Worm (Caenorhabditis elegans) whole organism, young adult: ENCODE results near the gene far-7.
A peak's percentile ranks its signal among the peaks of the same experiment; 100 is the strongest.

Source experiments
- B0019.2 ChIP-seq: fragments of 200-800 bp; sonication (Bioruptor generic); conservative IDR thresholded peaks from 2 replicates; pipeline ENCODE4 v1.3.6; 2022; ENCODE audit warnings: missing genetic modification reagents, missing genetic modification characterization, missing compliant biosample characterization
- B0035.1 ChIP-seq: sonication (generic microtip); optimal IDR thresholded peaks from 2 replicates; lab custom pipeline; 2016; ENCODE audit warnings: missing genetic modification characterization, mild to moderate bottlenecking, missing compliant biosample characterization, missing genotype, missing genetic modification reagents
- F33H1.4 ChIP-seq: fragments of 200-800 bp; sonication (Bioruptor generic); IDR thresholded peaks from 2 replicates; pipeline ENCODE4 v1.3.6; 2022; ENCODE audit warnings: missing genetic modification reagents, missing genetic modification characterization, missing compliant biosample characterization
- F55B11.4 ChIP-seq: sonication (generic microtip); optimal IDR thresholded peaks from 2 replicates; lab custom pipeline; 2016; ENCODE audit warnings: missing compliant biosample characterization, missing genetic modification characterization, borderline replicate concordance; ENCODE audit not compliant: insufficient read depth
- F57C9.4 ChIP-seq: sonication (generic microtip); optimal IDR thresholded peaks from 2 replicates; lab custom pipeline; 2017; ENCODE audit warnings: mild to moderate bottlenecking, missing genetic modification characterization, missing compliant biosample characterization
- K12H6.12 ChIP-seq: fragments of 200-800 bp; sonication (Bioruptor generic); optimal IDR thresholded peaks from 2 replicates; lab custom pipeline; 2018; ENCODE audit warnings: mild to moderate bottlenecking, missing genetic modification characterization, missing compliant biosample characterization
- Y53F4B.3 ChIP-seq: fragments of 200-800 bp; sonication (Bioruptor generic); IDR thresholded peaks from 2 replicates; pipeline ENCODE4 v1.3.6; 2022; ENCODE audit warnings: missing genetic modification reagents, missing genetic modification characterization, missing compliant biosample characterization
- Y53G8AR.9 ChIP-seq: fragments of 200-800 bp; sonication (Bioruptor generic); conservative IDR thresholded peaks from 2 replicates; pipeline ENCODE4 v1.3.6; 2022; ENCODE audit warnings: missing genetic modification reagents, missing genetic modification characterization, missing compliant biosample characterization
- ama-1 ChIP-seq, 3 experiments: fragments of 150-350 bp in 1 of 3; sonication (generic microtip) in 2 of 3; optimal IDR thresholded peaks; 2 replicates each; lab custom pipeline; 2014 to 2018; ENCODE audit warnings: missing biosample characterization in 2 of 3, missing genetic modification characterization in 2 of 3, missing genetic modification reagents in 2 of 3
- aptf-3 ChIP-seq: fragments of 200-800 bp; sonication (Bioruptor generic); IDR thresholded peaks from 2 replicates; pipeline ENCODE4 v1.3.6; 2022; ENCODE audit warnings: missing genetic modification characterization, missing compliant biosample characterization
- athp-1 ChIP-seq: sonication (generic microtip); optimal IDR thresholded peaks from 2 replicates; lab custom pipeline; 2017; ENCODE audit warnings: mild to moderate bottlenecking, missing genetic modification characterization, missing compliant biosample characterization
- attf-6 ChIP-seq: fragments of 200-800 bp; sonication (Bioruptor generic); IDR thresholded peaks from 2 replicates; pipeline ENCODE4 v1.3.6; 2022; ENCODE audit warnings: missing genetic modification reagents, missing genetic modification characterization, missing compliant biosample characterization
- bed-1 ChIP-seq: fragments of 200-800 bp; sonication (Bioruptor generic); IDR thresholded peaks from 2 replicates; pipeline ENCODE4 v1.3.6; 2022; ENCODE audit warnings: missing genetic modification reagents, missing genetic modification characterization, missing compliant biosample characterization
- bed-2 ChIP-seq: fragments of 200-800 bp; sonication (Bioruptor generic); IDR thresholded peaks from 2 replicates; pipeline ENCODE4 v1.3.6; 2022; ENCODE audit warnings: missing genetic modification reagents, missing genetic modification characterization, missing compliant biosample characterization
- cebp-1 ChIP-seq, 2 experiments: fragments of 200-800 bp in 1 of 2; sonication (Bioruptor generic) in 1 of 2; sonication (generic microtip) in 1 of 2; IDR thresholded peaks in 1 of 2; optimal IDR thresholded peaks in 1 of 2; 2 replicates each; pipeline versions ENCODE4 v1.3.6 to Lab custom; 2017 to 2022; ENCODE audit warnings: missing compliant biosample characterization in 2 of 2, missing genetic modification characterization in 2 of 2, mild to moderate bottlenecking in 1 of 2, missing genetic modification reagents in 1 of 2, moderate library complexity in 1 of 2
- cebp-2 ChIP-seq: fragments of 200-800 bp; sonication (Bioruptor generic); IDR thresholded peaks from 2 replicates; pipeline ENCODE4 v1.3.6; 2022; ENCODE audit warnings: missing genetic modification characterization, missing compliant biosample characterization
- ceh-40 ChIP-seq: fragments of 200-800 bp; sonication (Bioruptor generic); IDR thresholded peaks from 2 replicates; pipeline ENCODE4 v1.3.6; 2022; ENCODE audit warnings: missing genetic modification characterization, missing compliant biosample characterization
- chd-7 ChIP-seq: sonication (generic microtip); optimal IDR thresholded peaks from 2 replicates; lab custom pipeline; 2016; ENCODE audit warnings: mild to moderate bottlenecking, missing genetic modification characterization, moderate library complexity, missing compliant biosample characterization
- dox-1 ChIP-seq: fragments of 200-800 bp; sonication (Bioruptor generic); IDR thresholded peaks from 2 replicates; pipeline ENCODE4 v1.3.6; 2022; ENCODE audit warnings: missing genetic modification reagents, missing genetic modification characterization, missing compliant biosample characterization
- efl-1 ChIP-seq: fragments of 150-350 bp; optimal IDR thresholded peaks from 2 replicates; lab custom pipeline; 2014; ENCODE audit warnings: missing biosample characterization, missing genetic modification reagents, missing genetic modification characterization
- ekl-4 ChIP-seq: fragments of 200-800 bp; sonication (Bioruptor generic); IDR thresholded peaks from 2 replicates; pipeline ENCODE4 v1.3.6; 2022; ENCODE audit warnings: missing genetic modification reagents, missing genetic modification characterization, missing compliant biosample characterization
- hmg-1.2 ChIP-seq: fragments of 200-800 bp; sonication (Bioruptor generic); IDR thresholded peaks from 2 replicates; pipeline ENCODE4 v1.3.6; 2022; ENCODE audit warnings: missing genetic modification reagents, missing genetic modification characterization, missing compliant biosample characterization
- let-607 ChIP-seq, 2 experiments: fragments of 200-800 bp in 1 of 2; sonication (Bioruptor generic) in 1 of 2; sonication (generic microtip) in 1 of 2; optimal IDR thresholded peaks; 2 replicates each; lab custom pipeline; 2016 to 2018; ENCODE audit warnings: mild to moderate bottlenecking in 2 of 2, missing compliant biosample characterization in 2 of 2, missing genetic modification characterization in 2 of 2, moderate library complexity in 2 of 2, missing genotype in 1 of 2
- lin-26 ChIP-seq: fragments of 200-800 bp; sonication (Bioruptor generic); IDR thresholded peaks from 2 replicates; pipeline ENCODE4 v1.3.6; 2022; ENCODE audit warnings: missing genetic modification reagents, missing genetic modification characterization, missing compliant biosample characterization
- lin-54 ChIP-seq: fragments of 200-800 bp; sonication (Bioruptor generic); optimal IDR thresholded peaks from 2 replicates; lab custom pipeline; 2018; ENCODE audit warnings: mild to moderate bottlenecking, missing genetic modification characterization, missing compliant biosample characterization
- madf-6 ChIP-seq: fragments of 200-800 bp; sonication (Bioruptor generic); IDR thresholded peaks from 2 replicates; pipeline ENCODE4 v1.3.6; 2022; ENCODE audit warnings: missing genetic modification reagents, missing genetic modification characterization, missing compliant biosample characterization
- mes-4 ChIP-seq: sonication (generic microtip); optimal IDR thresholded peaks from 2 replicates; lab custom pipeline; 2016; ENCODE audit warnings: missing genotype, missing genetic modification characterization, missing compliant biosample characterization
- nhr-120 ChIP-seq: fragments of 200-800 bp; sonication (Bioruptor generic); IDR thresholded peaks from 2 replicates; pipeline ENCODE4 v1.3.6; 2022; ENCODE audit warnings: missing genetic modification characterization, missing compliant biosample characterization
- nhr-27 ChIP-seq: fragments of 200-800 bp; sonication (Bioruptor generic); optimal IDR thresholded peaks from 2 replicates; lab custom pipeline; 2018; ENCODE audit warnings: mild to moderate bottlenecking, missing genetic modification characterization, moderate library complexity, missing compliant biosample characterization
- nhr-80 ChIP-seq: sonication (generic microtip); optimal IDR thresholded peaks from 2 replicates; lab custom pipeline; 2016; ENCODE audit warnings: missing genetic modification characterization, missing compliant biosample characterization
- pbrm-1 ChIP-seq: fragments of 200-800 bp; sonication (Bioruptor generic); IDR thresholded peaks from 2 replicates; pipeline ENCODE4 v1.3.6; 2022; ENCODE audit warnings: missing genetic modification reagents, missing genetic modification characterization, missing compliant biosample characterization
- pha-4 ChIP-seq: fragments of 150-350 bp; sonication (generic microtip); optimal IDR thresholded peaks from 2 replicates; lab custom pipeline; 2014; ENCODE audit warnings: missing biosample characterization, missing genetic modification reagents, missing genetic modification characterization
- repo-1 ChIP-seq: sonication (generic microtip); optimal IDR thresholded peaks from 2 replicates; lab custom pipeline; 2017; ENCODE audit warnings: mild to moderate bottlenecking, missing genetic modification characterization, missing compliant biosample characterization
- sdz-38 ChIP-seq: sonication (generic microtip); optimal IDR thresholded peaks from 2 replicates; lab custom pipeline; 2016; ENCODE audit warnings: missing genotype, missing genetic modification characterization, missing compliant biosample characterization
- sea-2 ChIP-seq: fragments of 200-800 bp; sonication (Bioruptor generic); IDR thresholded peaks from 2 replicates; pipeline ENCODE4 v1.3.6; 2022; ENCODE audit warnings: missing genetic modification characterization, missing compliant biosample characterization
- xnd-1 ChIP-seq: sonication (generic microtip); optimal IDR thresholded peaks from 2 replicates; lab custom pipeline; 2016; ENCODE audit warnings: missing genotype, missing genetic modification reagents, missing genetic modification characterization, missing compliant biosample characterization
- ztf-22 ChIP-seq: fragments of 200-800 bp; sonication (Bioruptor generic); optimal IDR thresholded peaks from 2 replicates; lab custom pipeline; 2018; ENCODE audit warnings: mild to moderate bottlenecking, missing genetic modification characterization, moderate library complexity, missing compliant biosample characterization
- ztf-26 ChIP-seq: sonication (generic microtip); optimal IDR thresholded peaks from 2 replicates; lab custom pipeline; 2017; ENCODE audit warnings: missing genetic modification characterization, missing compliant biosample characterization
- ztf-3 ChIP-seq: fragments of 200-800 bp; sonication (Bioruptor generic); optimal IDR thresholded peaks from 2 replicates; lab custom pipeline; 2018; ENCODE audit warnings: mild to moderate bottlenecking, missing genetic modification characterization, missing compliant biosample characterization
- ztf-6 ChIP-seq: fragments of 200-800 bp; sonication (Bioruptor generic); IDR thresholded peaks from 2 replicates; pipeline ENCODE4 v1.3.6; 2022; ENCODE audit warnings: missing genetic modification reagents, missing genetic modification characterization, missing compliant biosample characterization

Gene far-7

ce11 chrII:323048-323776 lies 3.6 kb downstream of the far-7 start, which contains the start of gene K01A2.10 (continued):
- TF ChIP-seq dox-1 (GFP tag; lab: Robert Waterston, UW): no peak
- TF ChIP-seq cebp-2 (GFP tag; lab: Robert Waterston, UW): no peak
- TF ChIP-seq, all 124 proteins: peak for 5

ce11 chrII:325639-326350 lies 6.2 kb downstream of the far-7 start, which contains the start of gene sgcb-1:
Gene sgcb-1, plus strand, starts transcription at chrII:326300.
- TF ChIP-seq F33H1.4 (GFP tag; lab: Robert Waterston, UW): no peak
- peak; percentile 70 for TF ChIP-seq hmg-1.2 (GFP tag; lab: Robert Waterston, UW)
- TF ChIP-seq ztf-22: no peak
- TF ChIP-seq F57C9.4 (tag; lab: Kevin White, UChicago): no peak

ce11 chrII:332419-332818 lies 12.8 kb downstream of the far-7 start, which contains the start of gene cbn-1:
Gene cbn-1, minus strand, starts transcription at chrII:332519.
- no peak for TF ChIP-seq attf-6 (GFP tag; lab: Robert Waterston, UW)
- TF ChIP-seq ztf-26 (tag; lab: Kevin White, UChicago): no peak
- TF ChIP-seq ekl-4 (GFP tag; lab: Robert Waterston, UW): no peak
- TF ChIP-seq lin-54 (GFP tag; lab: Kevin White, UChicago): no peak
- no peak for TF ChIP-seq ztf-3 (GFP tag; lab: Kevin White, UChicago)
- TF ChIP-seq ceh-40 (GFP tag; lab: Robert Waterston, UW): no peak
- no peak for TF ChIP-seq athp-1 (tag; lab: Kevin White, UChicago)
- TF ChIP-seq cebp-1 (GFP tag; IDR thresholded peaks at IDR 0.05; lab: Robert Waterston, UW): no peak
- no peak for TF ChIP-seq cebp-1 (tag; optimal IDR thresholded peaks at IDR 0.05; lab: Kevin White, UChicago)
- TF ChIP-seq sdz-38 (tag; lab: Kevin White, UChicago): no peak
- TF ChIP-seq ama-1 (optimal IDR thresholded peaks at IDR 0.05; lab: Kevin White, UChicago): no peak
- TF ChIP-seq ama-1 (GFP tag; optimal IDR thresholded peaks at IDR 0.05; lab: Kevin White, UChicago): no peak
- TF ChIP-seq madf-6: no peak
- no peak for TF ChIP-seq ztf-6 (GFP tag; lab: Robert Waterston, UW)
- no peak for TF ChIP-seq B0035.1 (tag; lab: Kevin White, UChicago)
- no peak for TF ChIP-seq B0019.2 (GFP tag; lab: Robert Waterston, UW)
- no peak for TF ChIP-seq F55B11.4 (tag; lab: Kevin White, UChicago)
- TF ChIP-seq mes-4 (tag; lab: Kevin White, UChicago): no peak
- TF ChIP-seq nhr-80 (tag; lab: Kevin White, UChicago): no peak
- TF ChIP-seq Y53F4B.3 (GFP tag; lab: Robert Waterston, UW): no peak
- TF ChIP-seq sea-2 (GFP tag; lab: Robert Waterston, UW): no peak

ce11 chrII:333853-334449 lies 14.4 kb downstream of the far-7 start:
- TF ChIP-seq repo-1 (tag; lab: Kevin White, UChicago) (no peak), chd-7 (no peak), aptf-3 (GFP tag; lab: Robert Waterston, UW) (no peak), pbrm-1 (GFP tag; lab: Robert Waterston, UW) (no peak), lin-26 (no peak), ztf-6 (GFP tag; lab: Robert Waterston, UW) (no peak), hmg-1.2 (GFP tag; lab: Robert Waterston, UW) (no peak), bed-1 (GFP tag; lab: Robert Waterston, UW) (no peak), pha-4 (tag; lab: Kevin White, UChicago) (no peak), B0035.1 (tag; lab: Kevin White, UChicago) (no peak), K12H6.12 (tag; lab: Kevin White, UChicago) (no peak), let-607 (tag; optimal IDR thresholded peaks at IDR 0.05; lab: Kevin White, UChicago) (no peak), efl-1 (GFP tag; lab: Kevin White, UChicago) (no peak), xnd-1 (tag; lab: Kevin White, UChicago) (no peak), nhr-120 (GFP tag; lab: Robert Waterston, UW) (no peak), bed-2 (GFP tag; lab: Robert Waterston, UW) (no peak), nhr-27 (tag; lab: Kevin White, UChicago) (no peak), Y53G8AR.9 (GFP tag; lab: Robert Waterston, UW) (no peak)
